Fruit fly (Drosophila melanogaster) whole organism, pupa: ENCODE data around the gene Orp8.

Experiments used
- CG10348 ChIP-seq: fragments of 200-800 bp; sonication (Bioruptor generic); IDR thresholded peaks from 2 replicates; pipeline ENCODE4 v1.3.6; 2022; ENCODE audit warnings: missing biosample characterization, missing genetic modification characterization
- CG12605 ChIP-seq: fragments of 200-800 bp; sonication (Bioruptor generic); IDR thresholded peaks from 2 replicates; pipeline ENCODE4 v1.3.6; 2022; ENCODE audit warnings: missing biosample characterization, missing genetic modification characterization
- CG13204 ChIP-seq: fragments of 200-800 bp; sonication (Bioruptor generic); optimal IDR thresholded peaks from 2 replicates; lab custom pipeline; 2018; ENCODE audit warnings: missing biosample characterization, mild to moderate bottlenecking, missing genetic modification characterization, moderate library complexity
- CG14655 ChIP-seq: fragments of 200-800 bp; sonication (Bioruptor generic); optimal IDR thresholded peaks from 3 replicates; lab custom pipeline; 2017; ENCODE audit warnings: mild to moderate bottlenecking, missing biosample characterization, missing genetic modification reagents, missing genetic modification characterization
- CG15710 ChIP-seq: fragments of 200-800 bp; sonication (Bioruptor generic); optimal IDR thresholded peaks from 2 replicates; lab custom pipeline; 2018; ENCODE audit warnings: missing biosample characterization, mild to moderate bottlenecking, missing genetic modification characterization, moderate library complexity
- CG17806 ChIP-seq: fragments of 200-800 bp; sonication (Bioruptor generic); optimal IDR thresholded peaks from 2 replicates; lab custom pipeline; 2018; ENCODE audit warnings: missing biosample characterization, mild to moderate bottlenecking, missing genetic modification characterization, moderate library complexity
- CG32121 ChIP-seq: fragments of 200-800 bp; sonication (Bioruptor generic); IDR thresholded peaks from 2 replicates; pipeline ENCODE4 v1.3.6; 2022; ENCODE audit warnings: missing biosample characterization, missing genetic modification characterization
- CG34367 ChIP-seq: fragments of 200-800 bp; sonication (Bioruptor generic); optimal IDR thresholded peaks from 2 replicates; lab custom pipeline; 2018; ENCODE audit warnings: missing biosample characterization, mild to moderate bottlenecking, missing genetic modification characterization
- CG4496 ChIP-seq: fragments of 200-800 bp; sonication (Bioruptor generic); IDR thresholded peaks from 3 replicates; pipeline ENCODE4 v1.3.6; 2022; ENCODE audit warnings: missing biosample characterization, missing genetic modification characterization
- CG8159 ChIP-seq: fragments of 200-800 bp; sonication (Bioruptor generic); optimal IDR thresholded peaks from 3 replicates; lab custom pipeline; 2018; ENCODE audit warnings: missing biosample characterization, mild to moderate bottlenecking, missing genetic modification characterization, moderate library complexity
- CG8301 ChIP-seq: fragments of 200-800 bp; sonication (Bioruptor generic); optimal IDR thresholded peaks from 2 replicates; lab custom pipeline; 2018; ENCODE audit warnings: missing biosample characterization, mild to moderate bottlenecking, missing genetic modification characterization
- CG9948 ChIP-seq: fragments of 200-800 bp; sonication (Bioruptor generic); optimal IDR thresholded peaks from 2 replicates; lab custom pipeline; 2018; ENCODE audit warnings: missing biosample characterization, mild to moderate bottlenecking, missing genetic modification characterization, moderate library complexity
- D1 ChIP-seq: fragments of 200-800 bp; sonication (Bioruptor generic); optimal IDR thresholded peaks from 2 replicates; lab custom pipeline; 2018; ENCODE audit warnings: missing biosample characterization, mild to moderate bottlenecking, missing genetic modification characterization, moderate library complexity
- EcR ChIP-seq: fragments of 200-800 bp; sonication (Bioruptor generic); optimal IDR thresholded peaks from 3 replicates; lab custom pipeline; 2019; ENCODE audit warnings: missing biosample characterization, missing genetic modification characterization, mild to moderate bottlenecking, moderate library complexity, missing genetic modification reagents
- Ets98B ChIP-seq: fragments of 200-800 bp; sonication (Bioruptor generic); IDR thresholded peaks from 2 replicates; pipeline ENCODE4 v1.3.6; 2022; ENCODE audit warnings: missing biosample characterization, missing genetic modification characterization
- Pif1A ChIP-seq: fragments of 200-800 bp; sonication (Bioruptor generic); optimal IDR thresholded peaks from 3 replicates; lab custom pipeline; 2016; ENCODE audit warnings: missing biosample characterization, missing genetic modification characterization
- Pif1B ChIP-seq: fragments of 200-800 bp; sonication (Bioruptor generic); optimal IDR thresholded peaks from 3 replicates; lab custom pipeline; 2016; ENCODE audit warnings: missing biosample characterization, missing genetic modification characterization
- Snoo ChIP-seq: fragments of 200-800 bp; sonication (Bioruptor generic); optimal IDR thresholded peaks from 3 replicates; lab custom pipeline; 2017; ENCODE audit warnings: missing biosample characterization, mild to moderate bottlenecking, missing genetic modification characterization, inconsistent platforms
- fd96Ca ChIP-seq: fragments of 200-800 bp; sonication (Bioruptor generic); IDR thresholded peaks from 3 replicates; pipeline ENCODE4 v1.3.6; 2022; ENCODE audit warnings: missing biosample characterization, missing genetic modification characterization
- gl ChIP-seq: fragments of 200-800 bp; sonication (Bioruptor generic); optimal IDR thresholded peaks from 2 replicates; lab custom pipeline; 2018; ENCODE audit warnings: missing biosample characterization, mild to moderate bottlenecking, missing genetic modification characterization
- rn ChIP-seq: fragments of 200-800 bp; sonication (Bioruptor generic); IDR thresholded peaks from 2 replicates; pipeline ENCODE4 v1.3.6; 2022; ENCODE audit warnings: missing biosample characterization, missing genetic modification characterization

Orp8 gene

DNA sequence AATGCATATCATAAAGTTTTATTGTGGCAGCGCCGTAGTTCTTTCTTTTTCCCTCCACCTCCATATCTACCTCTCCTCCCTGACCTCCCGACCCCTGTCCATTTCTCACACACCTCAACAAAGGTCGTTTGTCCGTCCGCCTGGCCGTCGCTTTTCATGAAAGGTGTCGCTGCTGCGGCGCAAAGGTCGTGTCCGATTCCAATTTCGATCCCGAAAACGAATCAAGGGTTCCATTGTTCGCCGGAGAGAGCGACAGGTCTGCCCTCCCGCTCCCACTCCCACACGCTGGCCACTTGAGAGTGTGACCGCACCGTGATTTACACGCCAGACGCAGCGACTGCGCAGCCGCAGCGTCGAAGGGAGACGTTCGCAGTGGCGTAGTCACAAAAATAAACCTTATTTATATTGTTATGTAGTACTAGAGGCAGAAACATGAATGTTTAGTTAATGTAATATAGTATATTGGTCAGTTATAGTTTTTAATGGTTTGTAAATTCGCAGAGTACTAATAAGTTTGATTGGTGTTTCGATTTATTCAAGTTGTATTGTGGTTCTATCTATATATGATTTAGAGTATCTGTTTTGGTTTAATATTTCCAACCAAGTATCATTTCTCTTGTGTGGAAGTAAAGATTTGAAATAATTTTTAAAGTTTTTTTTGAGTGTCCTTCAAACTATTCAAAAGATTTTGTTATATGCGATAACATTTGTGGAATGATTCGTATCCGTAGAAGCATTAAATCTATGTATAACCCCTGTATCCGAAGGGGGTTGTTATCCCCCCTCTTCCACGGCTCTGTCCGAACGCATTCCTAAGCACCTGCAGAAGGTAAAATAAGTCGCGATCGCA, 16.9 kb upstream of the Orp8 start:
- peak; percentile 79 for TF ChIP-seq CG9948 (tag; lab: Kevin White, UChicago)
- peak; percentile 71 for TF ChIP-seq CG34367
- peak; percentile 90 for TF ChIP-seq CG8159 (tag; lab: Kevin White, UChicago)
- peak; percentile 67 for TF ChIP-seq CG17806 (tag; lab: Kevin White, UChicago)
- TF ChIP-seq rn (GFP tag; lab: Robert Waterston, UW), result no peak
- TF ChIP-seq CG14655 (GFP tag; lab: Kevin White, UChicago), result no peak
- no peak for TF ChIP-seq CG4496 (GFP tag; lab: Robert Waterston, UW)
- TF ChIP-seq D1 (tag; lab: Kevin White, UChicago), result no peak
- TF ChIP-seq Snoo (tag; lab: Kevin White, UChicago), result peak; percentile 77
- TF ChIP-seq CG15710 (tag; lab: Kevin White, UChicago), result peak; percentile 88
- no peak for TF ChIP-seq CG10348
- peak; percentile 33 for TF ChIP-seq Pif1B (GFP tag; lab: Kevin White, UChicago)
- peak; percentile 57 for TF ChIP-seq EcR (GFP tag; lab: Kevin White, UChicago)
- no peak for TF ChIP-seq CG12605 (GFP tag; lab: Robert Waterston, UW)
- no peak for TF ChIP-seq CG13204 (GFP tag; lab: Kevin White, UChicago)
- no peak for TF ChIP-seq CG8301 (tag; lab: Kevin White, UChicago)
- no peak for TF ChIP-seq Ets98B (GFP tag; lab: Robert Waterston, UW)

DNA sequence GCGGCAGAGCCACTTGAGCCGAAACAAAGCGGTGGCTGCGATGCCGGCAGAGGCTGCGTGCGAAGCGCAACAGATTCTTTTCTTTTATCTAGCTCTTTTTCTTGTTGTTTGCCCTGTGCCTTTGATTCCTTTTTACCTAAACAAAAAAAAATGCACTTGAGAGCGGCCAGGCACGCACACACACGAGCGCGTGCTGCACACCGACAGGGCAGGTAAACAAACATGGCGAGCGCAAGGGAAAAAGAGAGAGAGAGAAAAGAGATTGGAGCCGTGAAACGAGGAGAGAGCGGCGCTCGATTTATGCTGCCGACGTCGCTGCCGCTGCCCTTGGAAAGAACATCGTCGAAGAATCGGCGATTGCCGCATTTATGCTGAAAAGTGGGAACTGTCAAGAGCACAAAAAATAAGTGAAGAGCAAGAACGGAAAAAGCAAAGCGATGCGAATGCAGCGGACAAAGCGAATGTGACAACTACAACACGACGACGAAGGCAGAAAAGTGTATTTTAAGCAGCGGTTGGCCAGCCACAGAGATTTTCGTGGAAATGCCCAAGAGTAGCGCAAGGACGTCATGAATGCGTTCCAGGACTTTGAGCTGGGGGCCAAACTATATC, 16.2 kb upstream of the Orp8 start:
- TF ChIP-seq fd96Ca (GFP tag; lab: Robert Waterston, UW), result 0 out of 3 replicates have a peak, but pooled peaks have one; percentile 28
- TF ChIP-seq CG13204 (GFP tag; lab: Kevin White, UChicago), result peak; percentile 55
- peak; percentile 66 for TF ChIP-seq gl (tag; lab: Kevin White, UChicago)
- peak; percentile 63 for TF ChIP-seq CG12605 (GFP tag; lab: Robert Waterston, UW)
- TF ChIP-seq CG10348, result no peak
- no peak for TF ChIP-seq Pif1A
- TF ChIP-seq Snoo (tag; lab: Kevin White, UChicago), result no peak
- peak; percentile 79 for TF ChIP-seq EcR (GFP tag; lab: Kevin White, UChicago)
- TF ChIP-seq, all 21 proteins: peak for 5

DNA sequence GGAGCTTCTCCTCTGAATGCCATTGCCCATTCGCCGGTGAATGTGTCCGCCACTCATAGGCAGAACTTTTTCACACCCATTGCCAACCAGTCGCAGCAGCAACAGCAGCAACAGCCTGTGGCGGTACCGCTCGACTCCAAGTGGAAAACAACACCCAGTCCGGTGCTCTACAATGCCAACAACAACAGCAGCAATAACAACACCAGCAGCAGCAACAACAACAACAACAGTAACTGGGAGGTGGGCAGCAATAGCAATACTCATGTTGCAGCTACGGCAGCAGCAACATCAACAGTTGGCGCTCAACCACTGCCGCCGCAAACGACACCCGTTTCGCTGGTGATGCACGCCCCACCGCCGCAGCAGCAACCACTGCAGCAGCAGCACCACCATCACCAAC, 15.5 kb upstream of the Orp8 start:
- TF ChIP-seq CG4496 (GFP tag; lab: Robert Waterston, UW) (no peak), CG14655 (GFP tag; lab: Kevin White, UChicago) (no peak), EcR (GFP tag; lab: Kevin White, UChicago) (no peak), Pif1A (no peak), gl (tag; lab: Kevin White, UChicago) (no peak), fd96Ca (GFP tag; lab: Robert Waterston, UW) (no peak)

DNA sequence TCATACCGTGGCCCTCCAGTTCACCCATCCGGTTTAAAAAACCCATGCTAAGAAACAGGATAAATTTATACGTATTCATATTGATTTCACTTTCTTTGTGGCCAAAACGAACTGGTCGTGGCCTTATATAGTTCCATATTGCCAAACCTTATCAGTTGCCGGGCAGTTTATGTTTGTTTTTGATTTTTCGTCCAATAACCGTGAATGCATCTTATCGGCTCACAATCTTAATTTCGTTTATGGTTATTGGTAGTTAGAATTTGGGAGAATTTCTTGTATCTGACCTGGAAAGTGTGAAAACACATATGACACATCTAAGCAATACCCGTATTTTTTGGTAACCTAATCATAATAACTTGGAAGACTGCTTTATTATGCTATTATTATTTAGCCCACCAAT, 4.3 kb upstream of the Orp8 start, which contains the start of gene CG4367:
TSS of gene CG4367 (minus strand) at position 101 of the 400 bp plus-strand sequence.
- no peak for TF ChIP-seq CG13204 (GFP tag; lab: Kevin White, UChicago)
- TF ChIP-seq CG10348, result no peak
- TF ChIP-seq, all 21 proteins: peak for 0

DNA sequence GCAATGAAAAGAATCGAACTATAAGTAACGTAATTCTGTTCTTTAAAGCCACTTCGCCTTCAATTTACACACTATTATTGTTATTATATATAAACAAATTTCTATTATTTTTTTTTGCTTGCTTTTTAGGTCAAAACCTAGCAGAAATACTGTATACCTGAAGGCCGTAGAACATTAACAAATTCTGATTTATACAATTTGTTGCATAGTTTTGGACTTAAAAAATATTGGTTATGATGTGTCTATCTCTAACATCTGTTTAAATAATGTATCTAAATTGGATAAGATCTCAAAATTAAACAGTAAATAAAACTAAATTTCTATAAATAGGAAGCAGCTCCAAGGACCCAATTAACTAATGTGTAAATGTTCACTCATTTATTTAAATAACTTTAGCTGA, 3.3 kb upstream of the Orp8 start:
- no peak for TF ChIP-seq gl (tag; lab: Kevin White, UChicago)
- TF ChIP-seq CG34367, result peak; percentile 29

DNA sequence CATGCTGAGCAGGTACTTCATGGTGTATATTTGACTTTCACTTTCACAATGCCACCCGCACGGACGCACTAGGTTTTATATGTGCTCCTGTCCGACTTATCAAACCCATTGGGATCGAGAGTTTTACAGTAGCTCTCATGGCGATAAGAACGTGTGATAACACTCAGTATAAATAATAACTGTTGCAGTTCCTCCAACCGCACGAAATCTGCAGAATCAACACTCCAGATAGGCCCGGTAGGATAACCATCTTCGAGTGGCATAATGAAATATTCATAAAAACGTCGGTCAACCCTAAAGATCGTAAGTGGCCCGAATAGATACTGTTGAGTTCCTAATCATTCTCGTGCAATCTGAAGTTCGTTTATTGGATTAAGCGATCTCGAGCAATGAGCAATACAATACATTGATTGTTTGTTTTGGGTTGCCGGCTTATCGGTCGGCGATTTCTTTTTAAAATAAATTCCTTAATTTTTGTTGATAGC, 1.6 kb upstream of the Orp8 start, which contains the start of gene CG4362:
TSS of gene CG4362 (minus strand) at position 51 of the 485 bp plus-strand sequence.
- TF ChIP-seq EcR (GFP tag; lab: Kevin White, UChicago), result no peak
- no peak for TF ChIP-seq Pif1B (GFP tag; lab: Kevin White, UChicago)
- TF ChIP-seq CG13204 (GFP tag; lab: Kevin White, UChicago), result no peak
- TF ChIP-seq fd96Ca (GFP tag; lab: Robert Waterston, UW), result no peak
- TF ChIP-seq CG15710 (tag; lab: Kevin White, UChicago), result no peak
- no peak for TF ChIP-seq gl (tag; lab: Kevin White, UChicago)
- TF ChIP-seq CG12605 (GFP tag; lab: Robert Waterston, UW), result no peak
- TF ChIP-seq rn (GFP tag; lab: Robert Waterston, UW), result no peak
- no peak for TF ChIP-seq D1 (tag; lab: Kevin White, UChicago)
- no peak for TF ChIP-seq CG32121
- no peak for TF ChIP-seq CG4496 (GFP tag; lab: Robert Waterston, UW)
- no peak for TF ChIP-seq CG17806 (tag; lab: Kevin White, UChicago)
- TF ChIP-seq CG8159 (tag; lab: Kevin White, UChicago), result no peak
- no peak for TF ChIP-seq CG9948 (tag; lab: Kevin White, UChicago)
- no peak for TF ChIP-seq Pif1A
